Worm (Caenorhabditis elegans) whole organism, mixed stage, embryonic: ENCODE measurements around the gene ghi-1.

Source experiments
- bed-3 ChIP-seq: fragments of 200-800 bp; sonication (Bioruptor generic); optimal IDR thresholded peaks from 3 replicates; lab custom pipeline; 2018; ENCODE audit warnings: mild to moderate bottlenecking, missing genetic modification characterization, moderate library complexity, missing compliant biosample characterization
- blmp-1 ChIP-seq: fragments of 150-350 bp; optimal IDR thresholded peaks from 2 replicates; lab custom pipeline; 2014; ENCODE audit warnings: missing biosample characterization, missing genetic modification characterization
- ceh-39 ChIP-seq: fragments of 150-350 bp; optimal IDR thresholded peaks from 2 replicates; lab custom pipeline; 2014; ENCODE audit warnings: missing biosample characterization, missing genetic modification characterization
- ceh-43 ChIP-seq: fragments of 200-800 bp; sonication (Bioruptor generic); optimal IDR thresholded peaks from 2 replicates; lab custom pipeline; 2018; ENCODE audit warnings: mild to moderate bottlenecking, missing genetic modification characterization, moderate library complexity, missing compliant biosample characterization
- ces-1 ChIP-seq: fragments of 150-350 bp; optimal IDR thresholded peaks from 2 replicates; lab custom pipeline; 2014; ENCODE audit warnings: missing biosample characterization, missing genetic modification reagents, missing genetic modification characterization
- cnd-1 ChIP-seq: fragments of 200-800 bp; sonication (Bioruptor generic); optimal IDR thresholded peaks from 2 replicates; lab custom pipeline; 2018; ENCODE audit warnings: mild to moderate bottlenecking, missing genetic modification characterization, missing compliant biosample characterization
- elt-1 ChIP-seq: sonication (generic microtip); optimal IDR thresholded peaks from 2 replicates; lab custom pipeline; 2017; ENCODE audit warnings: missing genetic modification characterization, mild to moderate bottlenecking, missing compliant biosample characterization, antibody characterized with exemption, moderate library complexity, borderline replicate concordance; ENCODE audit not compliant: insufficient read depth
- elt-3 ChIP-seq: fragments of 150-350 bp; optimal IDR thresholded peaks from 2 replicates; lab custom pipeline; 2014; ENCODE audit warnings: missing biosample characterization, missing genetic modification characterization
- flh-1 ChIP-seq: fragments of 200-800 bp; sonication (Bioruptor generic); optimal IDR thresholded peaks from 2 replicates; lab custom pipeline; 2018; ENCODE audit warnings: mild to moderate bottlenecking, missing genetic modification characterization, moderate library complexity, missing compliant biosample characterization
- ham-2 ChIP-seq: fragments of 200-800 bp; sonication (Bioruptor generic); optimal IDR thresholded peaks from 2 replicates; lab custom pipeline; 2018; ENCODE audit warnings: mild to moderate bottlenecking, missing genetic modification characterization, missing compliant biosample characterization
- hlh-1 ChIP-seq: fragments of 150-350 bp; optimal IDR thresholded peaks from 2 replicates; lab custom pipeline; 2014; ENCODE audit warnings: missing biosample characterization, missing genetic modification reagents, missing genetic modification characterization
- lin-13 ChIP-seq: fragments of 150-350 bp; optimal IDR thresholded peaks from 2 replicates; lab custom pipeline; 2014; ENCODE audit warnings: missing biosample characterization, missing genetic modification characterization
- lin-32 ChIP-seq: fragments of 200-800 bp; sonication (Bioruptor generic); optimal IDR thresholded peaks from 2 replicates; lab custom pipeline; 2018; ENCODE audit warnings: mild to moderate bottlenecking, missing genetic modification characterization, missing compliant biosample characterization
- lsy-2 ChIP-seq: fragments of 150-350 bp; optimal IDR thresholded peaks from 2 replicates; lab custom pipeline; 2014; ENCODE audit warnings: missing biosample characterization, missing genetic modification characterization
- mab-5 ChIP-seq: fragments of 150-350 bp; optimal IDR thresholded peaks from 2 replicates; lab custom pipeline; 2014; ENCODE audit warnings: missing biosample characterization, missing genetic modification characterization
- mep-1 ChIP-seq: fragments of 150-350 bp; optimal IDR thresholded peaks from 2 replicates; lab custom pipeline; 2017; ENCODE audit warnings: missing biosample characterization, missing genetic modification reagents, missing genetic modification characterization, inconsistent platforms
- mls-2 ChIP-seq: sonication (generic microtip); optimal IDR thresholded peaks from 2 replicates; lab custom pipeline; 2016; ENCODE audit warnings: mild to moderate bottlenecking, missing genetic modification characterization, moderate library complexity, missing compliant biosample characterization
- nhr-12 ChIP-seq: fragments of 150-350 bp; optimal IDR thresholded peaks from 2 replicates; lab custom pipeline; 2014; ENCODE audit warnings: missing biosample characterization, missing genetic modification characterization
- nhr-237 ChIP-seq: fragments of 150-350 bp; optimal IDR thresholded peaks from 2 replicates; lab custom pipeline; 2014; ENCODE audit warnings: missing biosample characterization, missing genetic modification characterization
- nhr-28 ChIP-seq: fragments of 150-350 bp; optimal IDR thresholded peaks from 2 replicates; lab custom pipeline; 2014; ENCODE audit warnings: missing biosample characterization, missing genetic modification characterization
- nhr-76 ChIP-seq: sonication (generic microtip); optimal IDR thresholded peaks from 2 replicates; lab custom pipeline; 2017; ENCODE audit warnings: missing biosample characterization, missing genetic modification characterization
- pha-4 ChIP-seq: fragments of 150-350 bp; optimal IDR thresholded peaks from 2 replicates; lab custom pipeline; 2018; ENCODE audit warnings: missing biosample characterization, missing genetic modification reagents, missing genetic modification characterization
- sem-2 ChIP-seq: fragments of 200-800 bp; sonication (Bioruptor generic); optimal IDR thresholded peaks from 2 replicates; lab custom pipeline; 2018; ENCODE audit warnings: mild to moderate bottlenecking, missing genetic modification characterization, missing compliant biosample characterization
- sptf-1 ChIP-seq: sonication (generic microtip); optimal IDR thresholded peaks from 2 replicates; lab custom pipeline; 2017; ENCODE audit warnings: mild to moderate bottlenecking, missing genetic modification characterization, moderate library complexity, missing compliant biosample characterization
- tbx-8 ChIP-seq: fragments of 200-800 bp; sonication (Bioruptor generic); optimal IDR thresholded peaks from 2 replicates; lab custom pipeline; 2018; ENCODE audit warnings: mild to moderate bottlenecking, missing genetic modification characterization, moderate library complexity, missing compliant biosample characterization
- unc-120 ChIP-seq: sonication (generic microtip); optimal IDR thresholded peaks from 2 replicates; lab custom pipeline; 2017; ENCODE audit warnings: missing genetic modification characterization, missing compliant biosample characterization; ENCODE audit not compliant: poor library complexity, severe bottlenecking
- unc-39 ChIP-seq: fragments of 150-350 bp; optimal IDR thresholded peaks from 2 replicates; lab custom pipeline; 2014; ENCODE audit warnings: missing biosample characterization, missing genetic modification characterization
- unc-62 ChIP-seq: fragments of 150-350 bp; optimal IDR thresholded peaks from 2 replicates; lab custom pipeline; 2014; ENCODE audit warnings: missing biosample characterization, missing genetic modification reagents, missing genetic modification characterization
- ztf-11 ChIP-seq: fragments of 150-350 bp; optimal IDR thresholded peaks from 2 replicates; lab custom pipeline; 2014; ENCODE audit warnings: missing biosample characterization, missing genetic modification characterization

Gene ghi-1

ce11 chrII:11636617-11637016 lies 9.9 kb upstream of the ghi-1 start:
- TF ChIP-seq ceh-39 (tag; lab: Kevin White, UChicago) (no peak), mls-2 (no peak), mep-1 (tag; lab: Kevin White, UChicago) (no peak), sem-2 (GFP tag; lab: Kevin White, UChicago) (no peak), lin-13 (tag; lab: Kevin White, UChicago) (no peak), nhr-12 (tag; lab: Kevin White, UChicago) (no peak), mab-5 (tag; lab: Kevin White, UChicago) (no peak), unc-120 (tag; lab: Kevin White, UChicago) (no peak), hlh-1 (tag; lab: Kevin White, UChicago) (peak; percentile 16), pha-4 (no peak), tbx-8 (no peak), sptf-1 (tag; lab: Kevin White, UChicago) (peak; percentile 51), lin-32 (GFP tag; lab: Kevin White, UChicago) (no peak), unc-39 (no peak)

ce11 chrII:11637189-11637754 lies 9.3 kb upstream of the ghi-1 start:
- TF ChIP-seq cnd-1 (tag; lab: Kevin White, UChicago): no peak
- no peak for TF ChIP-seq lin-13 (tag; lab: Kevin White, UChicago)
- TF ChIP-seq pha-4: no peak
- no peak for TF ChIP-seq sem-2 (GFP tag; lab: Kevin White, UChicago)
- peak; percentile 12 for TF ChIP-seq lsy-2 (tag; lab: Kevin White, UChicago)
- no peak for TF ChIP-seq ceh-39 (tag; lab: Kevin White, UChicago)
- peak; percentile 26 for TF ChIP-seq ceh-43
- TF ChIP-seq mls-2: peak; percentile 28
- TF ChIP-seq nhr-237 (tag; lab: Kevin White, UChicago): peak; percentile 39
- TF ChIP-seq elt-3 (tag; lab: Kevin White, UChicago): no peak
- TF ChIP-seq unc-39: no peak
- no peak for TF ChIP-seq nhr-28
- TF ChIP-seq blmp-1: no peak
- TF ChIP-seq bed-3: no peak
- peak; percentile 83 for TF ChIP-seq ces-1 (GFP tag; lab: Kevin White, UChicago)
- no peak for TF ChIP-seq elt-1 (tag; lab: Kevin White, UChicago)
- TF ChIP-seq mep-1 (tag; lab: Kevin White, UChicago): no peak
- TF ChIP-seq nhr-76: no peak
- TF ChIP-seq unc-120 (tag; lab: Kevin White, UChicago): no peak
- no peak for TF ChIP-seq ztf-11 (tag; lab: Kevin White, UChicago)
- TF ChIP-seq sptf-1 (tag; lab: Kevin White, UChicago): no peak

- no peak for TF ChIP-seq unc-120 (tag; lab: Kevin White, UChicago)
- TF ChIP-seq bed-3: no peak
- no peak for TF ChIP-seq hlh-1 (tag; lab: Kevin White, UChicago)
- no peak for TF ChIP-seq elt-3 (tag; lab: Kevin White, UChicago)
- no peak for TF ChIP-seq elt-1 (tag; lab: Kevin White, UChicago)
- no peak for TF ChIP-seq pha-4
- no peak for TF ChIP-seq flh-1 (GFP tag; lab: Kevin White, UChicago)
- no peak for TF ChIP-seq nhr-237 (tag; lab: Kevin White, UChicago)
- no peak for TF ChIP-seq sem-2 (GFP tag; lab: Kevin White, UChicago)
- no peak for TF ChIP-seq unc-62 (GFP tag; lab: Kevin White, UChicago)
- TF ChIP-seq tbx-8: no peak
- no peak for TF ChIP-seq sptf-1 (tag; lab: Kevin White, UChicago)
- no peak for TF ChIP-seq ces-1 (GFP tag; lab: Kevin White, UChicago)
- TF ChIP-seq lsy-2 (tag; lab: Kevin White, UChicago): no peak
- TF ChIP-seq nhr-76: no peak
- no peak for TF ChIP-seq nhr-12 (tag; lab: Kevin White, UChicago)
- TF ChIP-seq ztf-11 (tag; lab: Kevin White, UChicago): no peak
- TF ChIP-seq ham-2: no peak
These were observed 8.7 kb upstream of the ghi-1 start for ce11 chrII:11637817-11638216.

- TF ChIP-seq ham-2 (peak; percentile 16), hlh-1 (tag; lab: Kevin White, UChicago) (no peak)
These were observed 4.5 kb upstream of the ghi-1 start for ce11 chrII:11642025-11642424.

DNA sequence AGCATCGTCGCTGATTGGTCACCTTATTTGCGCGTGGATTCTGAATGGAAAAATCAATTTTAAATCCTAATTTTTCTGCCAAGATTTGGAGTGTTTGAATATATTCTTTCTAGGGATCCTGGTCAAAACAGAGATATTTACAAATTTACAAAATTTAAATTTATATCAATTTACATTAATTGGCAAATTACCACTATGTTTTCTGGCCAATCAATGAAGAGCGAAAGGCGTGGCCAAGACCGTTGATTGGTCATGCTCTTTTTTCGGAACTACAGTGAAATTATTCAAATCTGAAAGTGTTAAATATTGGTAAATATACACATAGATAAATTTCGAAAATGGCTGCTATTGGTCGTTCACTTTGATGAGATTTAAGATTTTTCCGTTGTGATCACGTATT lies 3.8 kb upstream of the ghi-1 start:
- no peak for TF ChIP-seq lin-13 (tag; lab: Kevin White, UChicago)
- no peak for TF ChIP-seq lsy-2 (tag; lab: Kevin White, UChicago)
- TF ChIP-seq cnd-1 (tag; lab: Kevin White, UChicago): no peak
- no peak for TF ChIP-seq mls-2
- TF ChIP-seq sem-2 (GFP tag; lab: Kevin White, UChicago): no peak
- no peak for TF ChIP-seq sptf-1 (tag; lab: Kevin White, UChicago)
- TF ChIP-seq elt-1 (tag; lab: Kevin White, UChicago): no peak
- no peak for TF ChIP-seq ztf-11 (tag; lab: Kevin White, UChicago)
- no peak for TF ChIP-seq pha-4
- TF ChIP-seq unc-120 (tag; lab: Kevin White, UChicago): no peak
- TF ChIP-seq nhr-76: no peak
- no peak for TF ChIP-seq mab-5 (tag; lab: Kevin White, UChicago)
